Worm (Caenorhabditis elegans): ENCODE data around the gene fbxa-9.

ce11 chrIII:2245727-2246126 is 20.7 kb upstream of the fbxa-9 start, which contains the start of gene srd-67:
- no peak for TF ChIP-seq madf-3 (GFP tag; IDR thresholded peaks at IDR 0.05)
- TF ChIP-seq lag-1 (GFP tag; IDR thresholded peaks at IDR 0.05): no peak
- TF ChIP-seq cebp-2 (GFP tag; IDR thresholded peaks at IDR 0.05): no peak
- TF ChIP-seq F49E8.2 (tag; optimal IDR thresholded peaks at IDR 0.05; ENCODE audit: insufficient read depth): no peak
- no peak for TF ChIP-seq akir-1 (GFP tag; optimal IDR thresholded peaks at IDR 0.05)
